Fruit fly (Drosophila melanogaster) whole organism, pupa: ENCODE measurements around the gene CASK.
A peak's percentile ranks its signal among the peaks of the same experiment; 100 is the strongest.

ENCODE experiments used
- CG10348 ChIP-seq: fragments of 200-800 bp; sonication (Bioruptor generic); IDR thresholded peaks from 2 replicates; pipeline ENCODE4 v1.3.6; 2022; ENCODE audit warnings: missing biosample characterization, missing genetic modification characterization
- CG13204 ChIP-seq: fragments of 200-800 bp; sonication (Bioruptor generic); optimal IDR thresholded peaks from 2 replicates; lab custom pipeline; 2018; ENCODE audit warnings: missing biosample characterization, mild to moderate bottlenecking, missing genetic modification characterization, moderate library complexity
- CG32121 ChIP-seq: fragments of 200-800 bp; sonication (Bioruptor generic); IDR thresholded peaks from 2 replicates; pipeline ENCODE4 v1.3.6; 2022; ENCODE audit warnings: missing biosample characterization, missing genetic modification characterization
- CG34367 ChIP-seq: fragments of 200-800 bp; sonication (Bioruptor generic); optimal IDR thresholded peaks from 2 replicates; lab custom pipeline; 2018; ENCODE audit warnings: missing biosample characterization, mild to moderate bottlenecking, missing genetic modification characterization
- CG4496 ChIP-seq: fragments of 200-800 bp; sonication (Bioruptor generic); IDR thresholded peaks from 3 replicates; pipeline ENCODE4 v1.3.6; 2022; ENCODE audit warnings: missing biosample characterization, missing genetic modification characterization
- CG8159 ChIP-seq: fragments of 200-800 bp; sonication (Bioruptor generic); optimal IDR thresholded peaks from 3 replicates; lab custom pipeline; 2018; ENCODE audit warnings: missing biosample characterization, mild to moderate bottlenecking, missing genetic modification characterization, moderate library complexity
- CG9948 ChIP-seq: fragments of 200-800 bp; sonication (Bioruptor generic); optimal IDR thresholded peaks from 2 replicates; lab custom pipeline; 2018; ENCODE audit warnings: missing biosample characterization, mild to moderate bottlenecking, missing genetic modification characterization, moderate library complexity
- EcR ChIP-seq: fragments of 200-800 bp; sonication (Bioruptor generic); optimal IDR thresholded peaks from 3 replicates; lab custom pipeline; 2019; ENCODE audit warnings: missing biosample characterization, missing genetic modification characterization, mild to moderate bottlenecking, moderate library complexity, missing genetic modification reagents
- Ets98B ChIP-seq: fragments of 200-800 bp; sonication (Bioruptor generic); IDR thresholded peaks from 2 replicates; pipeline ENCODE4 v1.3.6; 2022; ENCODE audit warnings: missing biosample characterization, missing genetic modification characterization
- Pif1B ChIP-seq: fragments of 200-800 bp; sonication (Bioruptor generic); optimal IDR thresholded peaks from 3 replicates; lab custom pipeline; 2016; ENCODE audit warnings: missing biosample characterization, missing genetic modification characterization
- Snoo ChIP-seq: fragments of 200-800 bp; sonication (Bioruptor generic); optimal IDR thresholded peaks from 3 replicates; lab custom pipeline; 2017; ENCODE audit warnings: missing biosample characterization, mild to moderate bottlenecking, missing genetic modification characterization, inconsistent platforms
- fd96Ca ChIP-seq: fragments of 200-800 bp; sonication (Bioruptor generic); IDR thresholded peaks from 3 replicates; pipeline ENCODE4 v1.3.6; 2022; ENCODE audit warnings: missing biosample characterization, missing genetic modification characterization
- gl ChIP-seq: fragments of 200-800 bp; sonication (Bioruptor generic); optimal IDR thresholded peaks from 2 replicates; lab custom pipeline; 2018; ENCODE audit warnings: missing biosample characterization, mild to moderate bottlenecking, missing genetic modification characterization
- rn ChIP-seq: fragments of 200-800 bp; sonication (Bioruptor generic); IDR thresholded peaks from 2 replicates; pipeline ENCODE4 v1.3.6; 2022; ENCODE audit warnings: missing biosample characterization, missing genetic modification characterization

DNA sequence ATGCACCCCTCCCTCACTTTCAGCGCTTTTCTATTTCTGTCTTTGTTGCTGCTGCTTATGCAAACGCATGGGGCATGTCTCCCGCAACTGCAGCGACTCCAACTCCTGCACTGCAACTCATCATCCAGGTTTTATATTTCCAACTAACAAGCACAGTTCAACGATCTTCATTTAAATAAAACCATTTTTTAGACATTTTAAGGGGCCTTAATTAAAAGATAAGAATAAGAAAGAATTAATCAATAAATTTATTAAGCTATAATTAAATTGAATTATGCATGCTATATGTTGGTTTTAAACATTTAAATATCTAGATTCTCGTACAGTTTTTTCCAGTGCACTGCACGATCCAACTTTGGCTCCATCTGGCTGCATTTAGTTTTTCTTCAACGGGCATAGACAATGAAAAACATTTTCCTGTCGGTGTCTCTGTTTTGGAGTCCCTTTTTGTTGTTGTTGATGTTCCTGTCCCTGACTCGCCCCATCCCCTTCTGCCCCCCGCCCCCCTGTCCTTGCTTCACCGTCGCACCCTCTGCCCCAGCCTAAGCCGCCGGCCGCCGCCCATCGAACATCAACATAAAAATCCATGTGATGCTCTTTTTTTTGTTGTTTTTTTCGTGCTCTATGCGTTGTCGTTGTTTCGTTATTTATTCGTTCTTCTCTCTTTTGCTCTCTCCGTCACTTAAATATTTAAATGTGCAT lies 6.5 kb upstream of the CASK start:
- TF ChIP-seq CG32121 (GFP tag; lab: Robert Waterston, UW), result peak; percentile 71
- TF ChIP-seq Snoo (tag; lab: Kevin White, UChicago), result no peak
- TF ChIP-seq fd96Ca (GFP tag; lab: Robert Waterston, UW), result peak; percentile 59; the same call in 2 of the 3 replicates
- peak; percentile 37 for TF ChIP-seq gl
- TF ChIP-seq CG34367 (tag; lab: Kevin White, UChicago), result peak; percentile 74
- peak; percentile 25 for TF ChIP-seq CG13204 (GFP tag; lab: Kevin White, UChicago)
- TF ChIP-seq EcR (GFP tag; lab: Kevin White, UChicago), result no peak
- peak; percentile 81 for TF ChIP-seq CG8159
- peak; percentile 92 for TF ChIP-seq CG9948 (tag; lab: Kevin White, UChicago)
- peak; percentile 80 for TF ChIP-seq CG4496 (GFP tag; lab: Robert Waterston, UW)
- TF ChIP-seq rn (GFP tag; lab: Robert Waterston, UW), result peak; percentile 58; the same call in 1 of the 2 replicates
- TF ChIP-seq CG10348, result no peak
- TF ChIP-seq Pif1B (GFP tag; lab: Kevin White, UChicago), result peak; percentile 79
- peak; percentile 74 for TF ChIP-seq Ets98B (GFP tag; lab: Robert Waterston, UW)
